Worm (Caenorhabditis elegans): ENCODE data around the gene K08D12.3.

K08D12.3 gene

DNA sequence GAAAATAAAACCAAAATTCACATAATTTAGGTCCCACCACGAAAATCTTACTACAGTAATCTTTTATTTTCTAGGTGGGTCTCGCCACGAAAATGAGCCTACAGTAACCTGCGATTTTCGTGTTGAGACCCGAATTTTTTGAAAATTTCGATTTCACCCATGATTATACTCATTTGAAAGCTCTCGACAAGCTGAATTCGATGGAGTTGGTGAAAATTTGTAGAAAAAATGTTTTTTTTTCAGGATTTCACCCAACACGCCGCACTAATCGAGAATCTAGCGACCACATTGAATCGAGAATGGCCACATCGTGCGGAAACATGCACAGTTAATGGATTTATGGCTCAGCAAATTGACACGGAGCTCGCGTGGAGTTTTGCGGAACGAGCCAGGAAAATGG is 47.2 kb upstream of the K08D12.3 start:
- TF ChIP-seq egl-27 (tag; optimal IDR thresholded peaks at IDR 0.05) (no peak), ZK546.5 (tag; optimal IDR thresholded peaks at IDR 0.05) (no peak), lin-15B (tag; optimal IDR thresholded peaks at IDR 0.05) (no peak), nhr-77 (tag; optimal IDR thresholded peaks at IDR 0.05) (no peak), sea-2 (GFP tag; optimal IDR thresholded peaks at IDR 0.05) (no peak), daf-12 (tag; optimal IDR thresholded peaks at IDR 0.05) (no peak), ceh-28 (tag; optimal IDR thresholded peaks at IDR 0.05) (no peak), snpc-4 (tag; optimal IDR thresholded peaks at IDR 0.05) (no peak), ceh-82 (tag; optimal IDR thresholded peaks at IDR 0.05) (no peak)

DNA sequence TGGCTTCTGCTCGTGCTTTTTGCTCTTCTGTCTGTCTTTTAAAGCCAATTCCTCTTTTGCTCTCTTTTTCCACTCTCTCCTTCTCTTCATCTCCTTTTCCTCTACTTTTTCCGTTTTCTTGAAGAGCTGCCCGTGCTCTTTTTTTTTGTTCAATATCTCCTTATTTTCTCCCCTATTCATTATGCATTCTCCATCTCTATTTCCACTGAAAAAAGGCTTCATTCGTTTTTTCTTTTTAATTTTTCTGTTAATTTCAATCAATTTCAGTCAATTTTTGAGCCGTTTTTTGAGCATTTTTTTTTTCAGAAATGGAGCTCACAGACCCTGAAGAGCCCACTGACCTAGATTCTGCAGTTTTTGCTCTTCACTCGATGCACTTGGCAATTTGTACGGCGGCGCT is 37.7 kb upstream of the K08D12.3 start, which contains the start of gene Y41D4B.1:
TSS of gene Y41D4B.1 (plus strand) at position 301 of the 400 bp plus-strand sequence.
- TF ChIP-seq fkh-10 (GFP tag; optimal IDR thresholded peaks at IDR 0.05) (peak; percentile 15), nhr-76 (tag; optimal IDR thresholded peaks at IDR 0.05) (no peak)

DNA sequence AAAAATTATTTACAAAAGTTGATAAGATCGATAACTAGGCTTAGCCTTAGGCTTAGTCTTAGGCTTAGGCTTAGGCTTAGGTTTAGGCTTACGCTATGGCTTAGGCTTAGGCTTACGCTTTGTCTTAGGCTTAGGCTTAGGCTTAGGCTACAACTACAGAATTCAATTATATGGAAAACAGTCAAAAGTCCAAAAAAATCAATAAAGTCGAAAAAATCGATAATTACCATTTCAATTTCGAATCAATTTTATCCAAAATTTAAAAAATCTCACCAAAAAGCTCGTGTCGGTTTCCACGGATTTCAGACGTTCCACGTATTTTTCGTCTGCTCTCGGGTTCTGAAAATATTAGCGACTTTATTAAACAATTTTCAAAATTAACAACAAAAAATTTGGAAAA is 33.1 kb upstream of the K08D12.3 start:
- TF ChIP-seq ceh-28 (tag; optimal IDR thresholded peaks at IDR 0.05) (peak; percentile 59), lsy-12 (tag; optimal IDR thresholded peaks at IDR 0.05) (no peak)

DNA sequence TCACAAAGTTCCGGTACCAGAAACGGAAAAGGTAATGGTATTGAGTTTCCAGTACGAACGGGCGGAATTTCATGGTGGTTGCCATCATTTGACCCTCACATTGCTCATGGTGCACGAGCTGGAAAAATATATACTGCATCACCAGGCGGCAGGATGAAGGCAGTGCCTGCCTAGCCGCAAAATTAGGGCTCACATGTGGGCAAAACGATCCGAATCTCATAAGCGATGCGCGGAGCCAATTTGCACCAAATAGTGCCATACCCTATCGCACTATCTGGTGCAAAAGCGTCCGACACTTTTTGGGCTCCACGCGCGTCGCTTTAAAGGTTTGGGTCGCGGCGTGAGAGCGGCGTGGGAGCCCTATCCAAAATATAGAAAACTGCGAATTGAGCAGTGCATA is 30.8 kb upstream of the K08D12.3 start:
- TF ChIP-seq mdl-1 (tag; optimal IDR thresholded peaks at IDR 0.05), result no peak
- no peak for TF ChIP-seq nhr-23 (tag; optimal IDR thresholded peaks at IDR 0.05)
- TF ChIP-seq nhr-67 (tag; optimal IDR thresholded peaks at IDR 0.05), result no peak
- TF ChIP-seq skn-1 (tag; optimal IDR thresholded peaks at IDR 0.05), result no peak
- TF ChIP-seq fkh-2 (tag; optimal IDR thresholded peaks at IDR 0.05), result no peak
- TF ChIP-seq ama-1 (optimal IDR thresholded peaks at IDR 0.05), result no peak
- TF ChIP-seq ceh-16 (tag; optimal IDR thresholded peaks at IDR 0.05), result no peak
- TF ChIP-seq mml-1 (tag; optimal IDR thresholded peaks at IDR 0.05), result no peak
- no peak for TF ChIP-seq fos-1 (tag; optimal IDR thresholded peaks at IDR 0.05)
- no peak for TF ChIP-seq daf-12 (tag; optimal IDR thresholded peaks at IDR 0.05)
- no peak for TF ChIP-seq nhr-237 (tag; optimal IDR thresholded peaks at IDR 0.05)
- no peak for TF ChIP-seq fkh-10 (GFP tag; optimal IDR thresholded peaks at IDR 0.05)
- no peak for TF ChIP-seq nhr-28 (tag; optimal IDR thresholded peaks at IDR 0.05)
- no peak for TF ChIP-seq egl-5 (tag; optimal IDR thresholded peaks at IDR 0.05)
- no peak for TF ChIP-seq nfya-1 (tag; optimal IDR thresholded peaks at IDR 0.05; ENCODE audit: insufficient read depth)
- TF ChIP-seq eor-1 (tag; optimal IDR thresholded peaks at IDR 0.05), result no peak
- TF ChIP-seq sea-2 (GFP tag; optimal IDR thresholded peaks at IDR 0.05), result no peak
- TF ChIP-seq unc-39 (tag; optimal IDR thresholded peaks at IDR 0.05), result no peak
- TF ChIP-seq elt-1 (tag; optimal IDR thresholded peaks at IDR 0.05), result no peak

DNA sequence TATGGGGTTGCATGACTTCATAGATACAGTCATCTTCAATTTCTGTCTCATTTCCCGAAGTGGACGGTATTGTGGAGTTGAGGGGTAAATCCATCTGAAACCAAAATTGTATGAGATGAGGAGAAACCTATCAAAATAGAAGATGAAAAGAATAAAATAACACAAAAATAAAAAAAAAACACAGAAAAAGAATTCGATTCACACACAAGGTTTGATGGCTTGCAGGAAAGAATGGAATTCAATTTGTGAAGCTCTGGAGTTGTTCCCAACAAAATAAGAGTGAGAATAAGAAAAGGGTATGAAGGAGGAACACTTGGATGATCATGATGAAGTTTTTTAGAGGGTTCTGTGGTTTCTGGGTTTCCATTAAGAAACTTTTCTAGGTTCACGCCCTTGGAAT is 28.0 kb upstream of the K08D12.3 start, which contains the start of gene Y41D4B.24:
TSS of gene Y41D4B.24 (minus strand) at position 101 of the 400 bp plus-strand sequence.
- no peak for TF ChIP-seq ztf-4 (tag; optimal IDR thresholded peaks at IDR 0.05)
- no peak for TF ChIP-seq fkh-10 (GFP tag; optimal IDR thresholded peaks at IDR 0.05)
- no peak for TF ChIP-seq ceh-16 (tag; optimal IDR thresholded peaks at IDR 0.05)
- TF ChIP-seq ceh-28 (tag; optimal IDR thresholded peaks at IDR 0.05), result no peak
- TF ChIP-seq unc-62 (GFP tag; optimal IDR thresholded peaks at IDR 0.05), result no peak
- TF ChIP-seq ama-1 (optimal IDR thresholded peaks at IDR 0.05), result no peak
- TF ChIP-seq elt-2 (tag; optimal IDR thresholded peaks at IDR 0.05), result no peak
- TF ChIP-seq pqm-1 (tag; optimal IDR thresholded peaks at IDR 0.05), result no peak
- TF ChIP-seq lin-15B (tag; optimal IDR thresholded peaks at IDR 0.05), result no peak
- TF ChIP-seq lin-39 (tag; optimal IDR thresholded peaks at IDR 0.05), result no peak
- no peak for TF ChIP-seq aly-2 (tag; optimal IDR thresholded peaks at IDR 0.05)
- no peak for TF ChIP-seq tbx-2 (tag; optimal IDR thresholded peaks at IDR 0.05)
- TF ChIP-seq nfya-1 (tag; optimal IDR thresholded peaks at IDR 0.05; ENCODE audit: insufficient read depth), result no peak
- TF ChIP-seq fos-1 (tag; optimal IDR thresholded peaks at IDR 0.05), result no peak
- no peak for TF ChIP-seq hmg-11 (tag; optimal IDR thresholded peaks at IDR 0.05)
- TF ChIP-seq fkh-2 (tag; optimal IDR thresholded peaks at IDR 0.05), result no peak
- TF ChIP-seq sea-2 (GFP tag; optimal IDR thresholded peaks at IDR 0.05), result no peak
- TF ChIP-seq jun-1 (tag; optimal IDR thresholded peaks at IDR 0.05), result no peak
